Worm (Caenorhabditis elegans) whole organism, midembryonic: ENCODE results near the gene mutd-1.

Source experiments
- T22C8.4 ChIP-seq: fragments of 200-800 bp; sonication (Bioruptor generic); IDR thresholded peaks from 2 replicates; pipeline ENCODE4 v1.3.6; 2022; ENCODE audit warnings: missing genetic modification characterization, missing compliant biosample characterization
- cog-1 ChIP-seq: sonication (generic microtip); optimal IDR thresholded peaks from 2 replicates; lab custom pipeline; 2016; ENCODE audit warnings: missing genetic modification characterization, missing compliant biosample characterization
- flt-1 ChIP-seq: fragments of 200-800 bp; sonication (Bioruptor generic); IDR thresholded peaks from 2 replicates; pipeline ENCODE4 v1.3.6; 2022; ENCODE audit warnings: missing genetic modification characterization, missing compliant biosample characterization
- klf-2 ChIP-seq: fragments of 200-800 bp; sonication (Bioruptor generic); conservative IDR thresholded peaks from 2 replicates; pipeline ENCODE4 v1.3.6; 2022; ENCODE audit warnings: missing genetic modification reagents, missing genetic modification characterization, missing compliant biosample characterization
- med-1 ChIP-seq: sonication (generic microtip); optimal IDR thresholded peaks from 2 replicates; lab custom pipeline; 2017; ENCODE audit warnings: missing genetic modification characterization, mild to moderate bottlenecking, missing compliant biosample characterization, antibody characterized with exemption, missing genetic modification reagents; ENCODE audit not compliant: insufficient read depth
- ref-1 ChIP-seq: fragments of 200-800 bp; sonication (Bioruptor generic); conservative IDR thresholded peaks from 2 replicates; pipeline ENCODE4 v1.3.6; 2022; ENCODE audit warnings: missing genetic modification reagents, missing genetic modification characterization, missing compliant biosample characterization
- tab-1 ChIP-seq: fragments of 200-800 bp; sonication (Bioruptor generic); IDR thresholded peaks from 2 replicates; pipeline ENCODE4 v1.3.6; 2022; ENCODE audit warnings: missing genetic modification characterization, missing compliant biosample characterization
- ztf-23 ChIP-seq: fragments of 200-800 bp; sonication (Bioruptor generic); IDR thresholded peaks from 2 replicates; pipeline ENCODE4 v1.3.6; 2022; ENCODE audit warnings: missing genetic modification reagents, missing genetic modification characterization, missing compliant biosample characterization
- ztf-29 ChIP-seq: fragments of 200-800 bp; sonication (Bioruptor generic); IDR thresholded peaks from 2 replicates; pipeline ENCODE4 v1.3.6; 2022; ENCODE audit warnings: missing genetic modification reagents, missing genetic modification characterization, missing compliant biosample characterization

ce11 chrIV:7178942-7179341 lies 45.1 kb upstream of the mutd-1 start, which contains the start of gene C42D4.3:
- no peak for TF ChIP-seq ztf-29 (GFP tag; lab: Robert Waterston, UW)
- TF ChIP-seq flt-1: no peak
- TF ChIP-seq ref-1 (GFP tag; lab: Robert Waterston, UW): no peak
- no peak for TF ChIP-seq tab-1
- TF ChIP-seq ztf-23 (GFP tag; lab: Robert Waterston, UW): no peak
- TF ChIP-seq cog-1 (tag; lab: Kevin White, UChicago): no peak
- no peak for TF ChIP-seq med-1 (GFP tag; lab: Kevin White, UChicago)
- TF ChIP-seq klf-2 (GFP tag; lab: Robert Waterston, UW): no peak
- no peak for TF ChIP-seq T22C8.4 (GFP tag; lab: Robert Waterston, UW)
